Fruit fly (Drosophila melanogaster): ENCODE measurements around the gene Rsf1.

The Rsf1 gene

dm6 chr2L:10250441-10250847 lies 12.9 kb downstream of the Rsf1 start, which contains the start of the genes bsk and CG31717 (continued):
- TF ChIP-seq CG3995 (GFP tag; optimal IDR thresholded peaks at IDR 0.05): peak; percentile 62
- no peak for TF ChIP-seq CG7963 (GFP tag; IDR thresholded peaks at IDR 0.05; ENCODE audit: partially characterized antibody)
- no peak for TF ChIP-seq dysf (GFP tag; IDR thresholded peaks at IDR 0.05)
- no peak for TF ChIP-seq CG17328 (GFP tag; IDR thresholded peaks at IDR 0.05)
- no peak for TF ChIP-seq grau (tag; optimal IDR thresholded peaks at IDR 0.05)
- no peak for TF ChIP-seq PHDP (tag; optimal IDR thresholded peaks at IDR 0.05)
- no peak for TF ChIP-seq Hsf (GFP tag; optimal IDR thresholded peaks at IDR 0.05)
- TF ChIP-seq tup (GFP tag; optimal IDR thresholded peaks at IDR 0.05): no peak
- TF ChIP-seq CG14050 (GFP tag; IDR thresholded peaks at IDR 0.05): no peak
- no peak for TF ChIP-seq CG10209 (GFP tag; optimal IDR thresholded peaks at IDR 0.05)
- no peak for TF ChIP-seq mam (GFP tag; optimal IDR thresholded peaks at IDR 0.05)
- no peak for TF ChIP-seq CG2199 (GFP tag; IDR thresholded peaks at IDR 0.05)
- no peak for TF ChIP-seq Ets65A (GFP tag)
- TF ChIP-seq CG8089 (GFP tag; optimal IDR thresholded peaks at IDR 0.05): no peak
- no peak for TF ChIP-seq Neu2 (GFP tag; optimal IDR thresholded peaks at IDR 0.05; ENCODE audit: borderline replicate concordance)
- TF ChIP-seq CG30020 (tag; optimal IDR thresholded peaks at IDR 0.05): peak; percentile 97
- TF ChIP-seq Scr (GFP tag; IDR thresholded peaks at IDR 0.05; ENCODE audit: partially characterized antibody): peak; percentile 67
- no peak for TF ChIP-seq CG2889 (GFP tag; IDR thresholded peaks at IDR 0.05)
- TF ChIP-seq Dbx (GFP tag; IDR thresholded peaks at IDR 0.05): no peak
- peak in 1 of 2 experiments; percentile 12 for TF ChIP-seq dpn (GFP tag; optimal IDR thresholded peaks at IDR 0.05)
- no peak for TF ChIP-seq sqz (GFP tag; optimal IDR thresholded peaks at IDR 0.05)
- no peak for TF ChIP-seq CG8765 (GFP tag; IDR thresholded peaks at IDR 0.05)
- TF ChIP-seq CG4282 (GFP tag; optimal IDR thresholded peaks at IDR 0.05): no peak
- TF ChIP-seq CG6683 (GFP tag; optimal IDR thresholded peaks at IDR 0.05): no peak
- TF ChIP-seq Ptx1 (GFP tag; IDR thresholded peaks at IDR 0.05): no peak
- TF ChIP-seq Stat92E (GFP tag; optimal IDR thresholded peaks at IDR 0.05): no peak
- peak; percentile 53; the same call in 1 of the 2 replicates for TF ChIP-seq CG4360 (GFP tag; IDR thresholded peaks at IDR 0.05)
- peak; percentile 83 for TF ChIP-seq Elba2 (GFP tag; optimal IDR thresholded peaks at IDR 0.05)
- TF ChIP-seq ATbp (GFP tag; optimal IDR thresholded peaks at IDR 0.05): no peak
- no peak for TF ChIP-seq CG2712 (tag; optimal IDR thresholded peaks at IDR 0.05)
- TF ChIP-seq wdn (GFP tag; IDR thresholded peaks at IDR 0.05): no peak
- no peak for TF ChIP-seq CG8944 (GFP tag; optimal IDR thresholded peaks at IDR 0.05)
- no peak for TF ChIP-seq Hr78 (GFP tag; optimal IDR thresholded peaks at IDR 0.05)
- no peak for TF ChIP-seq CG4707 (GFP tag; optimal IDR thresholded peaks at IDR 0.05)
- TF ChIP-seq MESR4 (GFP tag; optimal IDR thresholded peaks at IDR 0.05): peak; percentile 35
- TF ChIP-seq Bgb (GFP tag; IDR thresholded peaks at IDR 0.05; ENCODE audit: partially characterized antibody): peak; percentile 34; the same call in 1 of the 2 replicates
- TF ChIP-seq bowl (GFP tag; IDR thresholded peaks at IDR 0.05): no peak
- TF ChIP-seq CG16815 (GFP tag; optimal IDR thresholded peaks at IDR 0.05): no peak
- TF ChIP-seq sd (tag; optimal IDR thresholded peaks at IDR 0.05): no peak
- TF ChIP-seq bab2 (GFP tag; optimal IDR thresholded peaks at IDR 0.05): no peak
- TF ChIP-seq NFAT (GFP tag; IDR thresholded peaks at IDR 0.05): no peak
- TF ChIP-seq Med (GFP tag): peak; percentile 67
- TF ChIP-seq HmgD (GFP tag; optimal IDR thresholded peaks at IDR 0.05): no peak
- TF ChIP-seq CG34422 (GFP tag; IDR thresholded peaks at IDR 0.05): no peak
- no peak for TF ChIP-seq CG1233 (GFP tag; optimal IDR thresholded peaks at IDR 0.05)
- TF ChIP-seq sim (GFP tag; IDR thresholded peaks at IDR 0.05): no peak
- TF ChIP-seq Atf-2 (GFP tag; optimal IDR thresholded peaks at IDR 0.05): no peak
- TF ChIP-seq CG12071 (GFP tag; optimal IDR thresholded peaks at IDR 0.05): no peak
- no peak for TF ChIP-seq CG5180 (GFP tag; optimal IDR thresholded peaks at IDR 0.05)
- no peak for TF ChIP-seq chn (GFP tag; optimal IDR thresholded peaks at IDR 0.05)
- TF ChIP-seq slp2 (GFP tag; optimal IDR thresholded peaks at IDR 0.05): no peak

Data from whole organism, embryonic.